Worm (Caenorhabditis elegans): Measurements from ENCODE around the gene C53B7.2.

Gene C53B7.2

ce11 chrX:6845934-6846333 lies at the start of gene C53B7.2:
TSS of gene C53B7.2 (plus strand) at chrX:6846234.
- TF ChIP-seq lin-26 (GFP tag; IDR thresholded peaks at IDR 0.05) (no peak), bed-1 (GFP tag; IDR thresholded peaks at IDR 0.05) (no peak), egl-44 (GFP tag; IDR thresholded peaks at IDR 0.05) (no peak), F22D6.2 (tag; optimal IDR thresholded peaks at IDR 0.05) (no peak), snpc-3.4 (tag; optimal IDR thresholded peaks at IDR 0.05) (no peak), sea-2 (GFP tag; IDR thresholded peaks at IDR 0.05) (no peak), Y95B8A.8 (GFP tag; IDR thresholded peaks at IDR 0.05) (no peak)

ce11 chrX:6799776-6800175 lies 46.3 kb upstream of the C53B7.2 start, which contains the start of gene M03A8.3:
TSS of gene M03A8.3 (plus strand) at chrX:6800053.
- peak; percentile 46 for TF ChIP-seq nhr-80 (tag; optimal IDR thresholded peaks at IDR 0.05)
- TF ChIP-seq F55B11.4 (tag; optimal IDR thresholded peaks at IDR 0.05; ENCODE audit: borderline replicate concordance, insufficient read depth) = no peak
- no peak for TF ChIP-seq ets-4 (GFP tag; optimal IDR thresholded peaks at IDR 0.05)
- no peak for TF ChIP-seq lin-54 (GFP tag; optimal IDR thresholded peaks at IDR 0.05)

- TF ChIP-seq lsy-27 (tag; optimal IDR thresholded peaks at IDR 0.05; ENCODE audit: borderline replicate concordance, insufficient read depth) = no peak
- TF ChIP-seq lir-1 (GFP tag; conservative IDR thresholded peaks at IDR 0.05) = no peak
- TF ChIP-seq egl-18 (GFP tag; IDR thresholded peaks at IDR 0.05) = no peak
- no peak for TF ChIP-seq dpff-1 (tag; optimal IDR thresholded peaks at IDR 0.05)
- no peak for TF ChIP-seq repo-1 (tag; optimal IDR thresholded peaks at IDR 0.05)
- TF ChIP-seq hmg-1.2 (GFP tag; IDR thresholded peaks at IDR 0.05) = no peak
- TF ChIP-seq nfya-1 (tag; optimal IDR thresholded peaks at IDR 0.05; ENCODE audit: borderline replicate concordance, insufficient read depth) = no peak
- no peak for TF ChIP-seq pbrm-1 (GFP tag; IDR thresholded peaks at IDR 0.05)
- no peak for TF ChIP-seq K12H6.12 (tag; optimal IDR thresholded peaks at IDR 0.05)
- TF ChIP-seq nfyb-1 (GFP tag; IDR thresholded peaks at IDR 0.05) = no peak
- TF ChIP-seq lin-26 (GFP tag; IDR thresholded peaks at IDR 0.05) = no peak
- no peak for TF ChIP-seq C06A6.2 (GFP tag; conservative IDR thresholded peaks at IDR 0.05)
- TF ChIP-seq hlh-26 (GFP tag; conservative IDR thresholded peaks at IDR 0.05) = no peak
- TF ChIP-seq lag-1 (GFP tag; IDR thresholded peaks at IDR 0.05) = no peak
- TF ChIP-seq efl-1 (GFP tag; optimal IDR thresholded peaks at IDR 0.05) = no peak
- no peak for TF ChIP-seq snpc-3.4 (tag; optimal IDR thresholded peaks at IDR 0.05)
- no peak for TF ChIP-seq Y95B8A.8 (GFP tag; IDR thresholded peaks at IDR 0.05)
- no peak for TF ChIP-seq lsl-1 (GFP tag; optimal IDR thresholded peaks at IDR 0.05)
- TF ChIP-seq sptf-2 (GFP tag; optimal IDR thresholded peaks at IDR 0.05) = no peak
These were observed 44.5 kb upstream of the C53B7.2 start for ce11 chrX:6801546-6801945.

- peak; percentile 44; the same call in 1 of the 2 replicates for TF ChIP-seq C06A6.2 (GFP tag; conservative IDR thresholded peaks at IDR 0.05)
- TF ChIP-seq F52B5.7 (tag; optimal IDR thresholded peaks at IDR 0.05) = no peak
These were observed 41.6 kb upstream of the C53B7.2 start for ce11 chrX:6804405-6804804.

ce11 chrX:6804857-6805256 lies 41.2 kb upstream of the C53B7.2 start:
- peak; percentile 14 for TF ChIP-seq attf-5 (GFP tag; optimal IDR thresholded peaks at IDR 0.05)
- no peak for TF ChIP-seq ccch-3 (GFP tag; optimal IDR thresholded peaks at IDR 0.05)
- TF ChIP-seq dpff-1 (tag; optimal IDR thresholded peaks at IDR 0.05) = no peak
- peak; percentile 61; the same call in 1 of the 2 replicates for TF ChIP-seq hmg-1.2 (GFP tag; IDR thresholded peaks at IDR 0.05)
- 0 out of 2 replicates have a peak, but pooled peaks have one; percentile 30 for TF ChIP-seq Y53G8AR.9 (GFP tag; conservative IDR thresholded peaks at IDR 0.05)
- 0 out of 2 replicates have a peak, but pooled peaks have one; percentile 7 for TF ChIP-seq Y67H2A.10 (GFP tag; conservative IDR thresholded peaks at IDR 0.05)
- TF ChIP-seq tbp1 (GFP tag; optimal IDR thresholded peaks at IDR 0.05) = peak; percentile 27
- TF ChIP-seq zfh-2 (GFP tag; conservative IDR thresholded peaks at IDR 0.05) = no peak
- no peak for TF ChIP-seq bed-2 (GFP tag; IDR thresholded peaks at IDR 0.05)
- TF ChIP-seq madf-10 (tag; optimal IDR thresholded peaks at IDR 0.05) = no peak
- no peak for TF ChIP-seq cebp-1 (GFP tag; IDR thresholded peaks at IDR 0.05)
- TF ChIP-seq cebp-1 (tag; optimal IDR thresholded peaks at IDR 0.05) = peak; percentile 31
- no peak for TF ChIP-seq C17E4.6 (GFP tag; IDR thresholded peaks at IDR 0.05)
- TF ChIP-seq ama-1 (optimal IDR thresholded peaks at IDR 0.05) = peak; percentile 12
- no peak for TF ChIP-seq ama-1 (GFP tag; optimal IDR thresholded peaks at IDR 0.05)
- no peak for TF ChIP-seq dox-1 (GFP tag; IDR thresholded peaks at IDR 0.05)
- TF ChIP-seq rec-8 (tag; optimal IDR thresholded peaks at IDR 0.05) = no peak
- peak; percentile 78 for TF ChIP-seq lin-54 (GFP tag; optimal IDR thresholded peaks at IDR 0.05)
